Worm (Caenorhabditis elegans) whole organism, L1 larva: ENCODE data around the gene nucl-1.

ENCODE experiments used
- C16A3.4 ChIP-seq: fragments of 150-350 bp; optimal IDR thresholded peaks from 2 replicates; lab custom pipeline; 2014; ENCODE audit warnings: missing biosample characterization, missing genetic modification characterization
- alr-1 ChIP-seq: fragments of 200-800 bp; sonication (Bioruptor generic); optimal IDR thresholded peaks from 2 replicates; lab custom pipeline; 2018; ENCODE audit warnings: borderline replicate concordance, mild to moderate bottlenecking, missing genetic modification characterization, missing compliant biosample characterization
- ama-1 ChIP-seq: fragments of 150-350 bp; optimal IDR thresholded peaks from 2 replicates; lab custom pipeline; 2014
- blmp-1 ChIP-seq: fragments of 150-350 bp; optimal IDR thresholded peaks from 2 replicates; lab custom pipeline; 2014; ENCODE audit warnings: missing biosample characterization, missing genetic modification characterization
- ceh-63 ChIP-seq: fragments of 200-800 bp; sonication (Bioruptor generic); optimal IDR thresholded peaks from 2 replicates; lab custom pipeline; 2018; ENCODE audit warnings: mild to moderate bottlenecking, missing genetic modification characterization, missing compliant biosample characterization
- ceh-8 ChIP-seq: fragments of 200-800 bp; sonication (Bioruptor generic); optimal IDR thresholded peaks from 2 replicates; lab custom pipeline; 2018; ENCODE audit warnings: mild to moderate bottlenecking, missing genetic modification characterization, moderate library complexity, missing compliant biosample characterization
- ceh-90 ChIP-seq: sonication (generic microtip); optimal IDR thresholded peaks from 2 replicates; lab custom pipeline; 2016; ENCODE audit warnings: missing genetic modification characterization, missing compliant biosample characterization
- ces-1 ChIP-seq: fragments of 150-350 bp; optimal IDR thresholded peaks from 2 replicates; lab custom pipeline; 2014; ENCODE audit warnings: missing biosample characterization, missing genetic modification reagents, missing genetic modification characterization
- dpl-1 ChIP-seq, 3 experiments: fragments of 150-350 bp in 2 of 3; sonication (generic microtip) in 1 of 3; optimal IDR thresholded peaks; 2 replicates each; lab custom pipeline; 2014 to 2017; ENCODE audit warnings: missing biosample characterization in 3 of 3, missing genetic modification characterization in 3 of 3, missing genetic modification reagents in 3 of 3
- efl-1 ChIP-seq, 4 experiments: fragments of 150-350 bp; optimal IDR thresholded peaks in 3 of 4; peaks in 1 of 4; 1 replicate in 1 of 4; 2 replicates in 3 of 4; lab custom pipeline; 2014; ENCODE audit warnings: missing biosample characterization in 2 of 4, missing genetic modification characterization in 2 of 4, missing genetic modification reagents in 2 of 4
- egl-13 ChIP-seq: sonication (generic microtip); optimal IDR thresholded peaks from 2 replicates; lab custom pipeline; 2016; ENCODE audit warnings: missing genotype, missing genetic modification reagents, missing genetic modification characterization, missing compliant biosample characterization
- egl-27 ChIP-seq, 2 experiments: fragments of 150-350 bp in 1 of 2; sonication (generic microtip); optimal IDR thresholded peaks; 3 replicates each; lab custom pipeline; 2017 to 2018; ENCODE audit warnings: missing biosample characterization in 2 of 2, missing genetic modification characterization in 2 of 2, missing genetic modification reagents in 2 of 2
- elt-3 ChIP-seq, 6 experiments: fragments of 150-350 bp in 1 of 6; sonication (generic microtip); optimal IDR thresholded peaks; 2 replicates each; lab custom pipeline; 2017 to 2018; ENCODE audit warnings: missing biosample characterization in 6 of 6, missing genetic modification characterization in 6 of 6, inconsistent platforms in 1 of 6
- grh-1 ChIP-seq: fragments of 200-800 bp; sonication (Bioruptor generic); IDR thresholded peaks from 2 replicates; pipeline ENCODE4 v1.3.6; 2022; ENCODE audit warnings: missing genetic modification reagents, missing genetic modification characterization, missing compliant biosample characterization
- hpl-2 ChIP-seq: fragments of 150-350 bp; optimal IDR thresholded peaks from 2 replicates; lab custom pipeline; 2014; ENCODE audit warnings: missing biosample characterization, missing genetic modification reagents, missing genetic modification characterization
- lin-15B ChIP-seq: fragments of 150-350 bp; sonication (generic microtip); optimal IDR thresholded peaks from 3 replicates; lab custom pipeline; 2014; ENCODE audit warnings: missing biosample characterization, missing genetic modification characterization
- lir-3 ChIP-seq: sonication (generic microtip); optimal IDR thresholded peaks from 2 replicates; lab custom pipeline; 2016; ENCODE audit warnings: mild to moderate bottlenecking, missing genetic modification characterization, moderate library complexity, missing compliant biosample characterization; ENCODE audit not compliant: poor library complexity
- mdl-1 ChIP-seq, 2 experiments: fragments of 150-350 bp; optimal IDR thresholded peaks; 2 replicates each; lab custom pipeline; 2014 to 2017; ENCODE audit warnings: missing biosample characterization in 2 of 2, missing genetic modification characterization in 2 of 2, inconsistent platforms in 1 of 2
- mef-2 ChIP-seq: fragments of 150-350 bp; optimal IDR thresholded peaks from 2 replicates; lab custom pipeline; 2014; ENCODE audit warnings: missing biosample characterization, missing genetic modification characterization
- mep-1 ChIP-seq: fragments of 150-350 bp; optimal IDR thresholded peaks from 2 replicates; lab custom pipeline; 2014; ENCODE audit warnings: missing biosample characterization, missing genetic modification characterization
- nhr-12 ChIP-seq: sonication (generic microtip); optimal IDR thresholded peaks from 2 replicates; lab custom pipeline; 2017; ENCODE audit warnings: missing biosample characterization, missing genetic modification characterization
- nhr-237 ChIP-seq: fragments of 150-350 bp; optimal IDR thresholded peaks from 2 replicates; lab custom pipeline; 2014; ENCODE audit warnings: missing biosample characterization, missing genetic modification characterization
- nhr-47 ChIP-seq: sonication (generic microtip); optimal IDR thresholded peaks from 2 replicates; lab custom pipeline; 2016; ENCODE audit warnings: mild to moderate bottlenecking, missing genetic modification characterization, moderate library complexity, missing compliant biosample characterization
- nhr-90 ChIP-seq: sonication (generic microtip); optimal IDR thresholded peaks from 2 replicates; lab custom pipeline; 2016; ENCODE audit warnings: mild to moderate bottlenecking, missing genetic modification characterization, missing compliant biosample characterization; ENCODE audit not compliant: poor library complexity
- pag-3 ChIP-seq: sonication (generic microtip); optimal IDR thresholded peaks from 2 replicates; lab custom pipeline; 2017; ENCODE audit warnings: missing genetic modification characterization, mild to moderate bottlenecking, missing compliant biosample characterization, antibody characterized with exemption, borderline replicate concordance; ENCODE audit not compliant: insufficient read depth
- pqm-1 ChIP-seq: sonication (generic microtip); optimal IDR thresholded peaks from 3 replicates; lab custom pipeline; 2017; ENCODE audit warnings: missing biosample characterization, missing genetic modification characterization
- rnt-1 ChIP-seq: sonication (generic microtip); optimal IDR thresholded peaks from 2 replicates; lab custom pipeline; 2016; ENCODE audit warnings: mild to moderate bottlenecking, missing genetic modification characterization, moderate library complexity, missing compliant biosample characterization
- snu-23 ChIP-seq: sonication (generic microtip); optimal IDR thresholded peaks from 2 replicates; lab custom pipeline; 2016; ENCODE audit warnings: missing genetic modification characterization, missing compliant biosample characterization
- sup-37 ChIP-seq: fragments of 200-800 bp; sonication (Bioruptor generic); optimal IDR thresholded peaks from 2 replicates; lab custom pipeline; 2018; ENCODE audit warnings: mild to moderate bottlenecking, missing genetic modification characterization, missing compliant biosample characterization
- swsn-7 ChIP-seq: sonication (generic microtip); optimal IDR thresholded peaks from 2 replicates; lab custom pipeline; 2016; ENCODE audit warnings: missing genetic modification characterization, missing compliant biosample characterization
- tbx-2 ChIP-seq: sonication (generic microtip); optimal IDR thresholded peaks from 2 replicates; lab custom pipeline; 2016; ENCODE audit warnings: missing genetic modification characterization, missing compliant biosample characterization
- unc-30 ChIP-seq: sonication (generic microtip); optimal IDR thresholded peaks from 2 replicates; lab custom pipeline; 2017; ENCODE audit warnings: missing biosample characterization, missing genetic modification characterization
- zag-1 ChIP-seq: fragments of 150-350 bp; optimal IDR thresholded peaks from 2 replicates; lab custom pipeline; 2014; ENCODE audit warnings: missing biosample characterization, missing genetic modification characterization
- zip-4 ChIP-seq: fragments of 200-800 bp; sonication (Bioruptor generic); optimal IDR thresholded peaks from 2 replicates; lab custom pipeline; 2018; ENCODE audit warnings: mild to moderate bottlenecking, missing genetic modification characterization, moderate library complexity, missing compliant biosample characterization
- ztf-4 ChIP-seq: fragments of 150-350 bp; optimal IDR thresholded peaks from 2 replicates; lab custom pipeline; 2014; ENCODE audit warnings: missing biosample characterization, missing genetic modification characterization

Gene nucl-1

DNA sequence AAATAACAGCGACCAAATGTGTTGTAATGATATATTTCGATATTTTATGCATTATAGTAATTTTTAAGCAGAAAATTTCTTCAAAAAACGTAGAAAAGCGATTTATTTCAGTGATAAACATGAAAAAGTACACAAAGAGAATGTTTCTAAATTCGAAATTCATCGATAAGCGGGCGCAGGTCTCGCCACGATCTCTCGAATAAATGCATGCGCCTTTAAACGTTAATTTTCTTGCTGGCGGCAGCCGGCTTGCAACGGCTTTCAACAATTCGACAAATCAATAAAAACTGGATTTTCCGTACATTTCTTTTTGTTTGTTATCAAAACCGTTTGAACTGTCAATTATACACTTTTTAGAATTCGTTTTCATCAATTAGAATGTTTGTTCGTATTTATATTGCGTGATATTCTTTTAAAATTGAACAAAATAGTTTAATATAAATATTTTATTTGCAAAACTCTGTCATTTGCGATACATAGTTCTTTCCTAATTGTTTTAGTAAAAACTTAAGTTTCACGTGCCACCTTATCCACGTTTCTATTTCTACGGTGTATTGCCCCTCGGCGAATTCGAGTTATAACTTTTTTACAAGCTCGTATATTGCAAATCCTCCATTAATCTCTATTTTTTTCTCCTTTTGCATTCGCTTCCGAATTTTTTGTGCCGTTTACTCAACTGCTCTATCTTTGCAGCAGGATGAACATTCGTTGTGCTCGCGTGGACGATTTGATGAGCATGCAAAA, 422 bp upstream of the nucl-1 start, which contains the start of gene daf-31 (continued):
- TF ChIP-seq nhr-47 (tag; lab: Kevin White, UChicago) (peak; percentile 45), grh-1 (GFP tag; lab: Robert Waterston, UW) (no peak), lin-15B (tag; lab: Kevin White, UChicago) (peak; percentile 18), swsn-7 (tag; lab: Kevin White, UChicago) (peak; percentile 50), alr-1 (no peak), tbx-2 (tag; lab: Kevin White, UChicago) (peak; percentile 18), blmp-1 (tag; lab: Kevin White, UChicago) (peak; percentile 69), ceh-8 (no peak)
- TF ChIP-seq, all 84 proteins: peak for 27

DNA sequence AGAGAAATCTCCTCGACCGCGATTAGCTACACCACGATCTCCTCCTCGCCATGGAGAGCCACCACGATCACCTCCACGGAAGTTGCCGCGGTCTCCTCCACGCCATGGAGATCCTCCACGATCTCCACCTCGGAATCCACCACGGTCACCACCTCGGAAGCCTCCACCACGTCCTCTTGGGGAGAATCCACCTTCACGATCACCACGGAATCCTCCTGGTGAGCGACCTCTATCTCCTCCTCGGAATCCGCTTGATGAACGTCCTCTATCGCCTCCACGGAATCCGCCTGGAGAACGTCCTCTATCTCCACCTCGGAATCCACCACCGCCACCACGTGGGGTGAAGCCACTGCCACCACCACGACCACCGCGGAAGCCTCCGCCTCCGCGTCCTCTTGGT, 225 bp downstream of the nucl-1 start:
- no peak for TF ChIP-seq elt-3 (tag; optimal IDR thresholded peaks at IDR 0.05; lab: Kevin White, UChicago)
- no peak for TF ChIP-seq mep-1 (tag; lab: Kevin White, UChicago)
- TF ChIP-seq mdl-1 (tag; optimal IDR thresholded peaks at IDR 0.05; lab: Kevin White, UChicago), result no peak
- peak; percentile 1 for TF ChIP-seq ceh-8
- no peak for TF ChIP-seq unc-30 (tag; lab: Kevin White, UChicago)
- TF ChIP-seq lin-15B (tag; lab: Kevin White, UChicago), result no peak
- no peak for TF ChIP-seq lir-3

DNA sequence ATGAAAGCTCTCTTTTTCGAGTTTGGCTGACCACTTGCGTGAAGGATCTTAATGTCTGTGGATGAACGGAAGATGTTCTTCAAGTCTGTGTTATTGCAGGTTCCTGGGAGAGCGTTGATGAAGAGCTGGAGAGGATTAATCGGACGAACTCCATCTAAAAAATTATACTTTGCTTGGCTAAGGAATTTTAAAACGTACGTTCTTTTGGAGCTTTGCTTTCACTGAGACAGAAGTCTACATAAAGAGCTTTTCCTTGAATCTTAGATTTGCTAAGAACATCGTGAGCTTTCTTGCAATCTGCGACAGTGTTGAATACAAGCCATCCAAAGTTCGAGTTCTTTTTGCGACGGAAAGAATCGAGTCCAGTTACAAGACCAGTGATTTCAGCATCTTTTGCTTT, 2.0 kb downstream of the nucl-1 start:
- TF ChIP-seq ceh-63 (no peak), nhr-90 (no peak), ztf-4 (tag; lab: Kevin White, UChicago) (no peak), pqm-1 (tag; lab: Kevin White, UChicago) (no peak), efl-1 (optimal IDR thresholded peaks at IDR 0.05; lab: Kevin White, UChicago) (no peak), efl-1 (GFP tag; optimal IDR thresholded peaks at IDR 0.05 in 1 of 2; lab: Kevin White, UChicago) (no peak), ces-1 (no peak), C16A3.4 (tag; lab: Kevin White, UChicago) (no peak), nhr-237 (tag; lab: Kevin White, UChicago) (no peak), ama-1 (lab: Kevin White, UChicago) (no peak)

DNA sequence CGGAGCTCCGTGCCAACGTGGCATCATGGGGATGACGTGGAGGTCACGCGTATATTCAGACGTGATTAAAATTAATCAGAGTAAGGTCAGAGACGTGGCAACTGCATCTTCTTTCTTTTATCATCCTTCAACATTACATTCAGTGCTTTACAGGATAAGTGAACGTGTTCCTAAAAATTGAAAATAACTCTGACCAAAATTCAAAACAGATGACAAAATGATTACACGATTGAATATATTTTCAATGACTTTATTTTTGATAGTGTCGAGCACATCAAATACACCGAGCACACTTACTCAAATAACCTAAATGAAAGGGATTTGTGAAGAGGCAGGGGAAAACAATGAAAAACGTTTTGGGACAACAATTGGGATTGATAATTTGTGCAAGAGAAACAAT, 3.0 kb downstream of the nucl-1 start, which contains the start of gene K07H8.9:
Gene K07H8.9, minus strand, starts transcription at position 125 of the 400 bp plus-strand sequence.
- TF ChIP-seq zag-1 (tag; lab: Kevin White, UChicago) (no peak), egl-13 (no peak), nhr-12 (tag; lab: Kevin White, UChicago) (no peak), snu-23 (GFP tag; lab: Kevin White, UChicago) (no peak), dpl-1 (GFP tag; optimal IDR thresholded peaks at IDR 0.05; lab: Kevin White, UChicago) (no peak), rnt-1 (tag; lab: Kevin White, UChicago) (no peak), alr-1 (no peak), mef-2 (tag; lab: Kevin White, UChicago) (no peak), sup-37 (GFP tag; lab: Kevin White, UChicago) (no peak), hpl-2 (no peak), pag-3 (tag; lab: Kevin White, UChicago) (no peak), egl-27 (tag; optimal IDR thresholded peaks at IDR 0.05; lab: Kevin White, UChicago) (no peak), zip-4 (GFP tag; lab: Kevin White, UChicago) (no peak), ceh-90 (tag; lab: Kevin White, UChicago) (no peak), ztf-4 (tag; lab: Kevin White, UChicago) (no peak)
